Worm (Caenorhabditis elegans) whole organism, L4/young adult: ENCODE results near the gene pqn-54.

Experiments
- dao-5 ChIP-seq: sonication (generic microtip); optimal IDR thresholded peaks from 2 replicates; lab custom pipeline; 2016; ENCODE audit warnings: missing genotype, missing genetic modification characterization, moderate library complexity, missing compliant biosample characterization
- him-1 ChIP-seq: sonication (generic microtip); optimal IDR thresholded peaks from 2 replicates; lab custom pipeline; 2016; ENCODE audit warnings: missing genotype, missing genetic modification reagents, missing genetic modification characterization, missing compliant biosample characterization

- no peak for TF ChIP-seq him-1 (tag; lab: Kevin White, UChicago)
- no peak for TF ChIP-seq dao-5 (tag; lab: Kevin White, UChicago)
These were observed 12.1 kb downstream of the pqn-54 start for ce11 chrV:1476841-1477240.
